Fruit fly (Drosophila melanogaster): Measurements from ENCODE around the gene CG31407.

CG31407 gene

DNA sequence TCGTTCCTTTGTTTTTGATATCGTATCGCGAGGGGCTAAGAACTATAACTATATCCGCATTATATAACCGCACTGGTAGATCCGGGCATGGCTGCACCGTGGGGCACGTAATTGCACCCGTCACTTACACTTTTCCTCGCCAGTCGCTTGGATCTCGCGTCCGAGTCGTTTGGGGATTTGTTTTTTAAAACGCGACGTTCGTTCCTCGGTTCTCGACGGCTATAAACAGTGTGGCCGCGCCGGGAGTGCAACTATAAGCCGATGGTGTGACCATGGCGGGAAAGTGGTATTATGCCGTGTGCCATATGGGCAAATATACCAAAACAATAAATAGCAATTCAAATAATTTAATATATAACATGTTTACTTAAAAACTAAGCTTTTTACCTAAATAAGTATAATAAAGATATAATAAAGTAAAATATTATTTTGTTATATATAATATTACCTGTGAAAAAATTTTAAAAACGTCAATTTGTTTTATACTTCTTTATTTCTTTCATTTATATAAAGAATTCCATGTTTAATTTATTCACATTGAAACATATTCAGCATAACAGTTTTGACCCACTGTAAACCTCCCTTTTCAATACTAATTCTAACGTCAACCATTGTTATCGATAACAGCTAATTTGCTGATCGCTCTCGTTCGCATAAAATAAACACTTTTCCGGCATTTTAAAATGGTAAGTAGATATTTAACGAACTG, 17.9 kb upstream of the CG31407 start, which contains the start of the genes Mical and CG3909 (continued):
- TF ChIP-seq CG12942 (GFP tag; optimal IDR thresholded peaks at IDR 0.05) (peak; percentile 85), ac (GFP tag; optimal IDR thresholded peaks at IDR 0.05) (no peak), pros (GFP tag; optimal IDR thresholded peaks at IDR 0.05) (no peak), CG14965 (GFP tag; optimal IDR thresholded peaks at IDR 0.05; ENCODE audit: borderline replicate concordance) (no peak), lola (GFP tag; optimal IDR thresholded peaks at IDR 0.05) (peak in 1 of 3 experiments; percentile 84), sens (GFP tag) (peak; percentile 85), Sry-β (GFP tag; optimal IDR thresholded peaks at IDR 0.05) (no peak), bbx (GFP tag; IDR thresholded peaks at IDR 0.05; ENCODE audit: partially characterized antibody) (peak; percentile 50; the same call in 1 of the 2 replicates), Rx (GFP tag; IDR thresholded peaks at IDR 0.05) (peak; percentile 58; the same call in 1 of the 2 replicates), Lpt (GFP tag; optimal IDR thresholded peaks at IDR 0.05) (no peak), Drgx (GFP tag; IDR thresholded peaks at IDR 0.05) (peak; percentile 80), CG31441 (GFP tag; IDR thresholded peaks at IDR 0.05) (peak; percentile 92), Chrac-16 (GFP tag; optimal IDR thresholded peaks at IDR 0.05) (peak; percentile 82), CG18476 (GFP tag; optimal IDR thresholded peaks at IDR 0.05) (peak; percentile 45), Atf3 (GFP tag; optimal IDR thresholded peaks at IDR 0.05) (no peak), pita (GFP tag; optimal IDR thresholded peaks at IDR 0.05) (no peak), NFAT (GFP tag; IDR thresholded peaks at IDR 0.05) (peak; percentile 94), psq (GFP tag; optimal IDR thresholded peaks at IDR 0.05) (peak; percentile 69), Hey (tag; optimal IDR thresholded peaks at IDR 0.05) (no peak), wor (GFP tag; IDR thresholded peaks at IDR 0.05) (peak; percentile 60; the same call in 1 of the 2 replicates), gcm (GFP tag; optimal IDR thresholded peaks at IDR 0.05) (peak; percentile 75), Hand (GFP tag; optimal IDR thresholded peaks at IDR 0.05) (peak; percentile 60), HmgZ (tag; optimal IDR thresholded peaks at IDR 0.05) (peak; percentile 69), nerfin-1 (tag; optimal IDR thresholded peaks at IDR 0.05) (peak; percentile 69), Hr3 (GFP tag; optimal IDR thresholded peaks at IDR 0.05) (peak; percentile 84), ftz-f1 (GFP tag; optimal IDR thresholded peaks at IDR 0.05) (no peak), CG13123 (GFP tag; optimal IDR thresholded peaks at IDR 0.05) (peak; percentile 75), tap (tag; optimal IDR thresholded peaks at IDR 0.05) (peak; percentile 85), HLH4C (GFP tag; IDR thresholded peaks at IDR 0.05; ENCODE audit: partially characterized antibody) (peak; percentile 64), unpg (GFP tag; optimal IDR thresholded peaks at IDR 0.05) (peak; percentile 88), Trl (optimal IDR thresholded peaks at IDR 0.05) (no peak), Trl (GFP tag; optimal IDR thresholded peaks at IDR 0.05) (peak; percentile 58), sens-2 (GFP tag; IDR thresholded peaks at IDR 0.05) (peak; percentile 48), gsb-n (tag; optimal IDR thresholded peaks at IDR 0.05) (peak; percentile 92), NK7.1 (GFP tag; optimal IDR thresholded peaks at IDR 0.05) (no peak), slbo (GFP tag; IDR thresholded peaks at IDR 0.05) (peak; percentile 96), CG18764 (GFP tag; optimal IDR thresholded peaks at IDR 0.05) (peak; percentile 79), bsh (GFP tag; optimal IDR thresholded peaks at IDR 0.05) (peak in 1 of 2 experiments; percentile 83), CG17912 (GFP tag; optimal IDR thresholded peaks at IDR 0.05) (no peak), CG8281 (tag; optimal IDR thresholded peaks at IDR 0.05) (peak; percentile 41), jing (GFP tag; optimal IDR thresholded peaks at IDR 0.05) (no peak), CG18599 (GFP tag; optimal IDR thresholded peaks at IDR 0.05) (peak; percentile 85), peb (GFP tag; IDR thresholded peaks at IDR 0.05) (peak; percentile 50; the same call in 1 of the 2 replicates), CG3838 (GFP tag; optimal IDR thresholded peaks at IDR 0.05) (peak; percentile 6), Scr (GFP tag; IDR thresholded peaks at IDR 0.05; ENCODE audit: partially characterized antibody) (peak; percentile 54), yki (optimal IDR thresholded peaks at IDR 0.05) (no peak), klu (GFP tag; IDR thresholded peaks at IDR 0.05) (peak; percentile 81), CG15514 (GFP tag; optimal IDR thresholded peaks at IDR 0.05) (peak; percentile 59), ken (GFP tag; IDR thresholded peaks at IDR 0.05) (peak; percentile 84), E2f1 (GFP tag; IDR thresholded peaks at IDR 0.05) (peak; percentile 93)

Measured in whole organism, embryonic.